Fruit fly (Drosophila melanogaster) whole organism, embryonic: Measurements from ENCODE around the gene CG31213.

Experiments
- Abd-B ChIP-seq: fragments of 200-800 bp; sonication (Bioruptor generic); optimal IDR thresholded peaks from 2 replicates; lab custom pipeline; 2018; ENCODE audit warnings: missing biosample characterization, mild to moderate bottlenecking, missing genetic modification characterization, moderate library complexity
- B-H2 ChIP-seq: fragments of 200-800 bp; sonication (Bioruptor generic); optimal IDR thresholded peaks from 2 replicates; lab custom pipeline; 2018; ENCODE audit warnings: missing biosample characterization, mild to moderate bottlenecking, missing genetic modification characterization
- BEAF-32 ChIP-seq: fragments of 200-800 bp; sonication (Bioruptor generic); optimal IDR thresholded peaks from 3 replicates; lab custom pipeline; 2017; ENCODE audit warnings: missing biosample characterization, missing genetic modification characterization, mild to moderate bottlenecking, moderate library complexity, missing genetic modification reagents
- CG10366 ChIP-seq: fragments of 200-800 bp; sonication (Bioruptor generic); IDR thresholded peaks from 2 replicates; pipeline ENCODE4 v1.3.6; 2022; ENCODE audit warnings: missing biosample characterization, missing genetic modification characterization
- CG12104 ChIP-seq: fragments of 200-800 bp; sonication (Bioruptor generic); optimal IDR thresholded peaks from 3 replicates; lab custom pipeline; 2016; ENCODE audit warnings: missing biosample characterization, missing genetic modification characterization
- CG12155 ChIP-seq: fragments of 200-800 bp; sonication (Bioruptor generic); optimal IDR thresholded peaks from 3 replicates; lab custom pipeline; 2016; ENCODE audit warnings: missing biosample characterization, missing genetic modification characterization
- CG13624 ChIP-seq: fragments of 200-800 bp; sonication (Bioruptor generic); optimal IDR thresholded peaks from 2 replicates; lab custom pipeline; 2016; ENCODE audit warnings: missing biosample characterization, missing genetic modification characterization
- CG17829 ChIP-seq: fragments of 200-800 bp; optimal IDR thresholded peaks from 2 replicates; lab custom pipeline; 2019; ENCODE audit warnings: missing biosample characterization, mild to moderate bottlenecking, missing genetic modification characterization, moderate library complexity
- CG2120 ChIP-seq: fragments of 200-800 bp; sonication (Bioruptor generic); optimal IDR thresholded peaks from 3 replicates; lab custom pipeline; 2016; ENCODE audit warnings: missing biosample characterization, missing genetic modification characterization
- CG3065 ChIP-seq: fragments of 200-800 bp; sonication (Bioruptor generic); optimal IDR thresholded peaks from 2 replicates; lab custom pipeline; 2016; ENCODE audit warnings: missing biosample characterization, missing genetic modification characterization
- CG3163 ChIP-seq: fragments of 200-800 bp; sonication (Bioruptor generic); optimal IDR thresholded peaks from 3 replicates; lab custom pipeline; 2016; ENCODE audit warnings: missing biosample characterization, missing genetic modification characterization
- CG33557 ChIP-seq: fragments of 200-800 bp; sonication (Bioruptor generic); optimal IDR thresholded peaks from 2 replicates; lab custom pipeline; 2019; ENCODE audit warnings: missing biosample characterization, mild to moderate bottlenecking, missing genetic modification characterization, moderate library complexity
- CG4424 ChIP-seq: fragments of 200-800 bp; sonication (Bioruptor generic); optimal IDR thresholded peaks from 3 replicates; lab custom pipeline; 2016; ENCODE audit warnings: missing biosample characterization, missing genetic modification characterization
- CG4617 ChIP-seq: fragments of 200-800 bp; sonication (Bioruptor generic); optimal IDR thresholded peaks from 3 replicates; lab custom pipeline; 2016; ENCODE audit warnings: missing biosample characterization, missing genetic modification characterization, borderline replicate concordance
- CG4854 ChIP-seq: fragments of 200-800 bp; sonication (Bioruptor generic); optimal IDR thresholded peaks from 2 replicates; lab custom pipeline; 2016; ENCODE audit warnings: missing biosample characterization, missing genetic modification characterization, inconsistent platforms
- CG5953 ChIP-seq: fragments of 200-800 bp; sonication (Bioruptor generic); IDR thresholded peaks from 2 replicates; pipeline ENCODE4 v1.3.6; 2022; ENCODE audit warnings: missing biosample characterization, missing genetic modification characterization
- CG7372 ChIP-seq: fragments of 200-800 bp; sonication (Bioruptor generic); IDR thresholded peaks from 2 replicates; pipeline ENCODE4 v1.3.6; 2022; ENCODE audit warnings: missing biosample characterization, missing genetic modification characterization
- CG8281 ChIP-seq: fragments of 200-800 bp; sonication (Bioruptor generic); optimal IDR thresholded peaks from 2 replicates; lab custom pipeline; 2018; ENCODE audit warnings: missing biosample characterization, mild to moderate bottlenecking, missing genetic modification characterization, moderate library complexity
- CG9797 ChIP-seq: fragments of 200-800 bp; sonication (Bioruptor generic); optimal IDR thresholded peaks from 3 replicates; lab custom pipeline; 2018; ENCODE audit warnings: missing biosample characterization, mild to moderate bottlenecking, missing genetic modification characterization
- CkIIα-i1 ChIP-seq: fragments of 200-800 bp; sonication (Bioruptor generic); IDR thresholded peaks from 2 replicates; pipeline ENCODE4 v1.3.6; 2022; ENCODE audit warnings: missing biosample characterization, missing genetic modification characterization
- CoRest ChIP-seq: fragments of 200-800 bp; sonication (Bioruptor generic); optimal IDR thresholded peaks from 3 replicates; lab custom pipeline; 2018; ENCODE audit warnings: missing biosample characterization, mild to moderate bottlenecking, missing genetic modification characterization, moderate library complexity
- Ets65A ChIP-seq: fragments of 200-800 bp; sonication (Bioruptor generic); peaks from one replicate; lab custom pipeline; 2016; ENCODE audit warnings: missing biosample characterization, missing genetic modification characterization
- HmgZ ChIP-seq: fragments of 200-800 bp; sonication (Bioruptor generic); optimal IDR thresholded peaks from 2 replicates; lab custom pipeline; 2018; ENCODE audit warnings: missing biosample characterization, mild to moderate bottlenecking, missing genetic modification characterization
- Hr51 ChIP-seq, 2 experiments: fragments of 200-800 bp; sonication (Bioruptor generic); optimal IDR thresholded peaks; 2 replicates in 1 of 2; 3 replicates in 1 of 2; lab custom pipeline; 2016 to 2018; ENCODE audit warnings: missing biosample characterization in 2 of 2, missing genetic modification characterization in 2 of 2, mild to moderate bottlenecking in 1 of 2, moderate library complexity in 1 of 2
- Mes4 ChIP-seq: fragments of 200-800 bp; sonication (Bioruptor generic); optimal IDR thresholded peaks from 2 replicates; lab custom pipeline; 2016; ENCODE audit warnings: missing biosample characterization, missing genetic modification characterization
- Nf-YC ChIP-seq: fragments of 200-800 bp; optimal IDR thresholded peaks from 3 replicates; lab custom pipeline; 2019; ENCODE audit warnings: missing biosample characterization, mild to moderate bottlenecking, missing genetic modification characterization, moderate library complexity
- NfI ChIP-seq: fragments of 200-800 bp; sonication (Bioruptor generic); optimal IDR thresholded peaks from 3 replicates; lab custom pipeline; 2018; ENCODE audit warnings: missing biosample characterization, mild to moderate bottlenecking, missing genetic modification characterization, moderate library complexity
- Sry-β ChIP-seq: fragments of 200-800 bp; sonication (Bioruptor generic); optimal IDR thresholded peaks from 2 replicates; lab custom pipeline; 2018; ENCODE audit warnings: missing biosample characterization, mild to moderate bottlenecking, missing genetic modification characterization, moderate library complexity
- Stat92E ChIP-seq, 3 experiments: fragments of >200 bp in 2 of 3; fragments of 200-800 bp in 1 of 3; sonication (Bioruptor generic) in 1 of 3; optimal IDR thresholded peaks; 2 replicates each; lab custom pipeline; 2017 to 2019; ENCODE audit warnings: missing biosample characterization in 3 of 3, missing genetic modification characterization in 3 of 3, mild to moderate bottlenecking in 1 of 3, moderate library complexity in 1 of 3
- aop ChIP-seq: fragments of 200-800 bp; sonication (Bioruptor generic); IDR thresholded peaks from 2 replicates; pipeline ENCODE4 v1.3.6; 2022; ENCODE audit warnings: missing biosample characterization, missing genetic modification characterization
- ap ChIP-seq: fragments of 200-800 bp; sonication (Bioruptor generic); IDR thresholded peaks from 2 replicates; pipeline ENCODE4 v1.3.6; 2022; ENCODE audit warnings: missing biosample characterization, missing genetic modification characterization
- btn ChIP-seq: fragments of 200-800 bp; sonication (Bioruptor generic); optimal IDR thresholded peaks from 2 replicates; lab custom pipeline; 2016; ENCODE audit warnings: missing biosample characterization, missing genetic modification characterization
- dmrt11E ChIP-seq: fragments of 200-800 bp; sonication (Bioruptor generic); optimal IDR thresholded peaks from 3 replicates; lab custom pipeline; 2018; ENCODE audit warnings: missing biosample characterization, mild to moderate bottlenecking, missing genetic modification characterization, moderate library complexity
- hb ChIP-seq: fragments of 200-800 bp; sonication (Bioruptor generic); IDR thresholded peaks from 3 replicates; pipeline ENCODE4 v1.3.6; 2022; ENCODE audit warnings: missing biosample characterization, missing genetic modification characterization; ENCODE audit not compliant: partially characterized antibody
- ken ChIP-seq: fragments of 200-800 bp; sonication (Bioruptor generic); IDR thresholded peaks from 3 replicates; pipeline ENCODE4 v1.3.6; 2022; ENCODE audit warnings: missing biosample characterization, missing genetic modification characterization
- lmd ChIP-seq: fragments of 200-800 bp; sonication (Bioruptor generic); IDR thresholded peaks from 2 replicates; pipeline ENCODE4 v1.3.6; 2022; ENCODE audit warnings: missing biosample characterization, missing genetic modification characterization
- maf-S ChIP-seq: fragments of 200-800 bp; sonication (Bioruptor generic); optimal IDR thresholded peaks from 2 replicates; lab custom pipeline; 2016; ENCODE audit warnings: missing biosample characterization, missing genetic modification characterization
- mld ChIP-seq: fragments of 200-800 bp; sonication (Bioruptor generic); IDR thresholded peaks from 3 replicates; pipeline ENCODE4 v1.3.6; 2022; ENCODE audit warnings: missing biosample characterization, missing genetic modification characterization; ENCODE audit not compliant: partially characterized antibody
- org-1 ChIP-seq: fragments of 200-800 bp; sonication (Bioruptor generic); optimal IDR thresholded peaks from 2 replicates; lab custom pipeline; 2017; ENCODE audit warnings: missing biosample characterization, missing genetic modification characterization
- pros ChIP-seq: fragments of 200-800 bp; sonication (Bioruptor generic); optimal IDR thresholded peaks from 3 replicates; lab custom pipeline; 2019; ENCODE audit warnings: missing biosample characterization, mild to moderate bottlenecking, missing genetic modification characterization, moderate library complexity
- psq ChIP-seq: fragments of 200-800 bp; sonication (Bioruptor generic); optimal IDR thresholded peaks from 2 replicates; lab custom pipeline; 2017; ENCODE audit warnings: missing biosample characterization, missing genetic modification characterization
- pum ChIP-seq: fragments of 200-800 bp; sonication (Bioruptor generic); optimal IDR thresholded peaks from 2 replicates; lab custom pipeline; 2016; ENCODE audit warnings: missing biosample characterization, missing genetic modification characterization
- rib ChIP-seq: fragments of 200-800 bp; sonication (Bioruptor generic); IDR thresholded peaks from 2 replicates; pipeline ENCODE4 v1.3.6; 2022; ENCODE audit warnings: missing biosample characterization, missing genetic modification characterization
- ro ChIP-seq: fragments of 200-800 bp; sonication (Bioruptor generic); IDR thresholded peaks from 2 replicates; pipeline ENCODE4 v1.3.6; 2022; ENCODE audit warnings: missing biosample characterization, missing genetic modification characterization
- run ChIP-seq: fragments of 200-800 bp; sonication (Bioruptor generic); optimal IDR thresholded peaks from 3 replicates; lab custom pipeline; 2018; ENCODE audit warnings: missing biosample characterization, mild to moderate bottlenecking, missing genetic modification characterization
- sens ChIP-seq: fragments of 200-800 bp; sonication (Bioruptor generic); peaks from one replicate; lab custom pipeline; 2016; ENCODE audit warnings: missing biosample characterization, missing genetic modification characterization
- slou ChIP-seq: fragments of 200-800 bp; sonication (Bioruptor generic); optimal IDR thresholded peaks from 3 replicates; lab custom pipeline; 2016; ENCODE audit warnings: missing biosample characterization, missing genetic modification characterization
- tgo ChIP-seq: fragments of 200-800 bp; sonication (Bioruptor generic); IDR thresholded peaks from 3 replicates; pipeline ENCODE4 v1.3.6; 2022; ENCODE audit warnings: missing biosample characterization, missing genetic modification characterization
- toy ChIP-seq: fragments of 200-800 bp; sonication (Bioruptor generic); IDR thresholded peaks from 2 replicates; pipeline ENCODE4 v1.3.6; 2022; ENCODE audit warnings: missing biosample characterization, missing genetic modification characterization
- zf30C ChIP-seq: fragments of 200-800 bp; sonication (Bioruptor generic); optimal IDR thresholded peaks from 3 replicates; lab custom pipeline; 2018; ENCODE audit warnings: missing biosample characterization, mild to moderate bottlenecking, missing genetic modification characterization

Gene CG31213

dm6 chr3R:20021152-20021769 lies 48.6 kb downstream of the CG31213 start, which contains the start of the genes PIG-L and psidin (continued):
- peak; percentile 58 for TF ChIP-seq org-1 (GFP tag; lab: Kevin White, UChicago)
- 0 out of 2 replicates have a peak, but pooled peaks have one; percentile 37 for TF ChIP-seq toy (GFP tag; lab: Robert Waterston, UW)
- TF ChIP-seq Sry-β (GFP tag; lab: Kevin White, UChicago): peak; percentile 53
- TF ChIP-seq Stat92E (GFP tag; optimal IDR thresholded peaks at IDR 0.05; lab: Kevin White, UChicago): peak in 1 of 3 experiments; percentile 77
- TF ChIP-seq zf30C: no peak
- TF ChIP-seq CG4854 (GFP tag; lab: Kevin White, UChicago): peak; percentile 78
- TF ChIP-seq CG10366: peak; percentile 87
- TF ChIP-seq NfI (GFP tag; lab: Kevin White, UChicago): peak; percentile 82
- peak; percentile 76 for TF ChIP-seq lmd (GFP tag; lab: Robert Waterston, UW)
- peak; percentile 17 for TF ChIP-seq CG3065 (GFP tag; lab: Kevin White, UChicago)
- peak; percentile 54 for TF ChIP-seq HmgZ (tag; lab: Kevin White, UChicago)
- TF ChIP-seq CG2120: peak; percentile 93
- TF ChIP-seq CkIIα-i1 (GFP tag; lab: Robert Waterston, UW): no peak
- TF ChIP-seq CG17829 (tag; lab: Kevin White, UChicago): peak; percentile 91
- TF ChIP-seq CG12155: peak; percentile 82
- TF ChIP-seq pum: peak; percentile 72
- peak; percentile 44 for TF ChIP-seq slou
- peak; percentile 98 for TF ChIP-seq Ets65A (GFP tag; lab: Kevin White, UChicago)
- TF ChIP-seq CG12104 (GFP tag; lab: Kevin White, UChicago): peak; percentile 78
- TF ChIP-seq CG9797: peak; percentile 26
- no peak for TF ChIP-seq rib (GFP tag; lab: Robert Waterston, UW)
- TF ChIP-seq Mes4: peak; percentile 72
- TF ChIP-seq CG5953 (GFP tag; lab: Robert Waterston, UW): no peak
- peak; percentile 96 for TF ChIP-seq CoRest (tag; lab: Kevin White, UChicago)
- peak; percentile 89 for TF ChIP-seq Abd-B
- peak; percentile 77 for TF ChIP-seq ken (GFP tag; lab: Robert Waterston, UW)
- TF ChIP-seq Hr51 (GFP tag; optimal IDR thresholded peaks at IDR 0.05; lab: Kevin White, UChicago): peak; percentile 77 to 91
- TF ChIP-seq run: peak; percentile 56
- TF ChIP-seq B-H2: peak; percentile 80
- peak; percentile 38 for TF ChIP-seq psq (GFP tag; lab: Kevin White, UChicago)
- peak; percentile 93 for TF ChIP-seq BEAF-32
- peak; percentile 97 for TF ChIP-seq sens (GFP tag; lab: Kevin White, UChicago)
- peak; percentile 15 for TF ChIP-seq CG3163 (GFP tag; lab: Kevin White, UChicago)
- TF ChIP-seq mld (GFP tag; lab: Robert Waterston, UW): peak; percentile 84
- TF ChIP-seq btn (GFP tag; lab: Kevin White, UChicago): no peak
- peak; percentile 66 for TF ChIP-seq CG8281 (tag; lab: Kevin White, UChicago)
- TF ChIP-seq ap (GFP tag; lab: Robert Waterston, UW): no peak
- TF ChIP-seq CG13624 (GFP tag; lab: Kevin White, UChicago): peak; percentile 81
- TF ChIP-seq CG4617 (GFP tag; lab: Kevin White, UChicago): peak; percentile 61
- TF ChIP-seq dmrt11E (tag; lab: Kevin White, UChicago): peak; percentile 88
- peak; percentile 91 for TF ChIP-seq hb
- peak; percentile 79 for TF ChIP-seq tgo
- no peak for TF ChIP-seq pros (GFP tag; lab: Kevin White, UChicago)
- TF ChIP-seq maf-S: peak; percentile 50
- no peak for TF ChIP-seq aop
- no peak for TF ChIP-seq ro (GFP tag; lab: Robert Waterston, UW)
- TF ChIP-seq Nf-YC (tag; lab: Kevin White, UChicago): peak; percentile 82
- peak; percentile 39 for TF ChIP-seq CG7372
- peak; percentile 84 for TF ChIP-seq CG33557 (GFP tag; lab: Kevin White, UChicago)
- TF ChIP-seq CG4424 (GFP tag; lab: Kevin White, UChicago): peak; percentile 96
